Fruit fly (Drosophila melanogaster) whole organism, wandering third instar larva: ENCODE results near the gene Glut1.

Experiments
- Abd-B ChIP-seq: fragments of >200 bp; optimal IDR thresholded peaks from 2 replicates; lab custom pipeline; 2017; ENCODE audit warnings: missing biosample characterization, missing genetic modification characterization
- HLH106 ChIP-seq: fragments of 200-800 bp; optimal IDR thresholded peaks from 3 replicates; lab custom pipeline; 2019; ENCODE audit warnings: missing biosample characterization, mild to moderate bottlenecking, missing genetic modification characterization, moderate library complexity
- Hr78 ChIP-seq: fragments of >200 bp; optimal IDR thresholded peaks from 2 replicates; lab custom pipeline; 2017; ENCODE audit warnings: missing biosample characterization, missing genetic modification characterization
- Myc ChIP-seq: fragments of >200 bp; optimal IDR thresholded peaks from 2 replicates; lab custom pipeline; 2017
- brk ChIP-seq: fragments of 200-800 bp; sonication (Bioruptor generic); optimal IDR thresholded peaks from 2 replicates; lab custom pipeline; 2016; ENCODE audit warnings: missing biosample characterization, mild to moderate bottlenecking, missing genetic modification characterization
- dmrt93B ChIP-seq: fragments of 200-800 bp; sonication (Bioruptor generic); optimal IDR thresholded peaks from 2 replicates; lab custom pipeline; 2018; ENCODE audit warnings: missing biosample characterization, mild to moderate bottlenecking, missing genetic modification characterization
- h ChIP-seq: fragments of 200-800 bp; sonication (Bioruptor generic); optimal IDR thresholded peaks from 3 replicates; lab custom pipeline; 2016; ENCODE audit warnings: missing biosample characterization, mild to moderate bottlenecking, missing genetic modification characterization
- lola ChIP-seq: fragments of >200 bp; optimal IDR thresholded peaks from 2 replicates; lab custom pipeline; 2017; ENCODE audit warnings: missing biosample characterization, missing genetic modification characterization
- usp ChIP-seq: fragments of >200 bp; optimal IDR thresholded peaks from 2 replicates; lab custom pipeline; 2017; ENCODE audit warnings: missing biosample characterization, missing genetic modification characterization

DNA sequence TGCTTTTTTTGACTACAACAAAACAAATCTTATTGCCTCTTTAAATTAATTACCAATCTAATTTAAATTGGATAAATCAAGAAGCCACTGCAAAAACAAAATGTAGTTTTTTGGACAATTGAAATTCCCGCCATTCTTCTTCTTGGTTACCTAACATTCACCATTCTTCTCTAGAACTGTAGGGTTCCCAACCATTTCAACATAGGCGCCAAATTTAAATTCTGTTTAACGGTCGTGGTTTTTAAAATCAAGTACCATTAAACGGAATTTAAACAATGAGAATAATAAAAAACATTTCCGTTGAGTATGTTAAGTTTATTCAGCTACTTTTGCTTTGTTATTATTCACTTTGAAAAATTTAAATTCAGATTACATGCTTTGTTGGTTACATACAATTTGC lies 81.8 kb downstream of the Glut1 start:
- TF ChIP-seq Hr78 (GFP tag; lab: Kevin White, UChicago) = no peak
- no peak for TF ChIP-seq Abd-B (GFP tag; lab: Kevin White, UChicago)
- TF ChIP-seq lola (GFP tag; lab: Kevin White, UChicago) = no peak
- no peak for TF ChIP-seq HLH106 (tag; lab: Kevin White, UChicago)
- TF ChIP-seq Myc = no peak
- no peak for TF ChIP-seq usp (GFP tag; lab: Kevin White, UChicago)
- TF ChIP-seq dmrt93B (GFP tag; lab: Kevin White, UChicago) = no peak
- TF ChIP-seq h = no peak
- TF ChIP-seq brk = no peak
